Fruit fly (Drosophila melanogaster): Measurements from ENCODE around the gene CG6428.
A peak's percentile ranks its signal among the peaks of the same experiment; 100 is the strongest.

dm6 chrX:3949409-3950178 is 18.9 kb downstream of the CG6428 start:
- TF ChIP-seq CG17806 (tag; optimal IDR thresholded peaks at IDR 0.05), result no peak
- no peak for TF ChIP-seq EcR (GFP tag; optimal IDR thresholded peaks at IDR 0.05)
- no peak for TF ChIP-seq fd96Ca (GFP tag; IDR thresholded peaks at IDR 0.05)
- no peak for TF ChIP-seq Snoo (tag; optimal IDR thresholded peaks at IDR 0.05)
- TF ChIP-seq CG32121 (GFP tag; IDR thresholded peaks at IDR 0.05), result no peak
- TF ChIP-seq D1 (tag; optimal IDR thresholded peaks at IDR 0.05), result no peak
- TF ChIP-seq CG8159 (tag; optimal IDR thresholded peaks at IDR 0.05), result no peak
- no peak for TF ChIP-seq CG13204 (GFP tag; optimal IDR thresholded peaks at IDR 0.05)
- TF ChIP-seq CG9948 (tag; optimal IDR thresholded peaks at IDR 0.05), result no peak
- TF ChIP-seq CG14655 (GFP tag; optimal IDR thresholded peaks at IDR 0.05), result no peak
- no peak for TF ChIP-seq Pif1B (GFP tag; optimal IDR thresholded peaks at IDR 0.05)
- no peak for TF ChIP-seq CG10348 (GFP tag; IDR thresholded peaks at IDR 0.05)
- peak; percentile 28; the same call in 1 of the 2 replicates for TF ChIP-seq CG12605 (GFP tag; IDR thresholded peaks at IDR 0.05)
- no peak for TF ChIP-seq CG34367 (tag; optimal IDR thresholded peaks at IDR 0.05)

Data from whole organism, pupa.